Worm (Caenorhabditis elegans): Measurements from ENCODE around the gene F52F10.2.

- TF ChIP-seq sptf-1 (tag; optimal IDR thresholded peaks at IDR 0.05) (no peak), snpc-4 (tag; optimal IDR thresholded peaks at IDR 0.05) (no peak), C34B4.2 (tag; optimal IDR thresholded peaks at IDR 0.05) (no peak), nhr-76 (tag; optimal IDR thresholded peaks at IDR 0.05) (no peak)
Observed at ce11 chrV:1522485-1522884, 25.5 kb upstream of the F52F10.2 start, which contains the start of gene str-243.

Data from whole organism, L1 larva.